Worm (Caenorhabditis elegans): ENCODE results near the gene srlf-14.

The srlf-14 gene

ce11 chrIV:10919770-10920169, 25.6 kb upstream of the srlf-14 start, which contains the start of gene rbr-2:
rbr-2 (plus strand) TSS chrIV:10920070.
- TF ChIP-seq K09A11.1 (tag; optimal IDR thresholded peaks at IDR 0.05; ENCODE audit: insufficient read depth): no peak
- no peak for TF ChIP-seq ceh-14 (tag; optimal IDR thresholded peaks at IDR 0.05)
- no peak for TF ChIP-seq lim-6 (tag; optimal IDR thresholded peaks at IDR 0.05)
- no peak for TF ChIP-seq nhr-11 (tag; optimal IDR thresholded peaks at IDR 0.05)
- TF ChIP-seq Y22D7AL.16 (tag; optimal IDR thresholded peaks at IDR 0.05): no peak
- no peak for TF ChIP-seq ama-1 (optimal IDR thresholded peaks at IDR 0.05)
- TF ChIP-seq zip-5 (tag; optimal IDR thresholded peaks at IDR 0.05): no peak
- TF ChIP-seq npax-4 (tag; optimal IDR thresholded peaks at IDR 0.05): no peak
- TF ChIP-seq ztf-16 (tag; optimal IDR thresholded peaks at IDR 0.05): no peak
- no peak for TF ChIP-seq K02D7.2 (tag; optimal IDR thresholded peaks at IDR 0.05)
- TF ChIP-seq ceh-19 (GFP tag; optimal IDR thresholded peaks at IDR 0.05): no peak
- no peak for TF ChIP-seq ttx-3 (tag; optimal IDR thresholded peaks at IDR 0.05)

ce11 chrIV:10918877-10919560, 24.9 kb upstream of the srlf-14 start:
- no peak for TF ChIP-seq nhr-232 (tag; optimal IDR thresholded peaks at IDR 0.05)
- no peak for TF ChIP-seq hlh-15 (tag; optimal IDR thresholded peaks at IDR 0.05)
- no peak for TF ChIP-seq fkh-6 (tag; optimal IDR thresholded peaks at IDR 0.05)
- no peak for TF ChIP-seq ceh-30 (tag; optimal IDR thresholded peaks at IDR 0.05)
- no peak for TF ChIP-seq ztf-16 (tag; optimal IDR thresholded peaks at IDR 0.05)
- TF ChIP-seq mec-3 (tag; optimal IDR thresholded peaks at IDR 0.05; ENCODE audit: borderline replicate concordance): no peak
- no peak for TF ChIP-seq K09A11.1 (tag; optimal IDR thresholded peaks at IDR 0.05; ENCODE audit: insufficient read depth)
- no peak for TF ChIP-seq nhr-11 (tag; optimal IDR thresholded peaks at IDR 0.05)
- TF ChIP-seq Y22D7AL.16 (tag; optimal IDR thresholded peaks at IDR 0.05): no peak
- peak; percentile 49 for TF ChIP-seq tbx-2 (tag; optimal IDR thresholded peaks at IDR 0.05)
- no peak for TF ChIP-seq fax-1 (tag; optimal IDR thresholded peaks at IDR 0.05)
- no peak for TF ChIP-seq unc-3 (GFP tag; conservative IDR thresholded peaks at IDR 0.05)
- TF ChIP-seq unc-3 (tag; optimal IDR thresholded peaks at IDR 0.05): no peak
- no peak for TF ChIP-seq tbx-7 (tag; optimal IDR thresholded peaks at IDR 0.05)
- TF ChIP-seq unc-86 (tag; optimal IDR thresholded peaks at IDR 0.05): no peak
- TF ChIP-seq ceh-34 (tag; optimal IDR thresholded peaks at IDR 0.05): peak; percentile 66
- TF ChIP-seq lin-11 (tag; optimal IDR thresholded peaks at IDR 0.05): no peak
- peak; percentile 80 for TF ChIP-seq ceh-31 (tag; optimal IDR thresholded peaks at IDR 0.05)
- TF ChIP-seq hlh-30 (tag; optimal IDR thresholded peaks at IDR 0.05; ENCODE audit: insufficient read depth): peak; percentile 80
- peak; percentile 69 for TF ChIP-seq nfya-1 (tag; optimal IDR thresholded peaks at IDR 0.05)
- TF ChIP-seq fkh-10 (GFP tag; optimal IDR thresholded peaks at IDR 0.05): no peak
- TF ChIP-seq pag-3 (tag; optimal IDR thresholded peaks at IDR 0.05; ENCODE audit: borderline replicate concordance): no peak
- no peak for TF ChIP-seq ahr-1 (tag; optimal IDR thresholded peaks at IDR 0.05)
- TF ChIP-seq npax-4 (tag; optimal IDR thresholded peaks at IDR 0.05): no peak
- peak; percentile 77 for TF ChIP-seq ceh-18 (tag; optimal IDR thresholded peaks at IDR 0.05)
- TF ChIP-seq ref-2 (tag; optimal IDR thresholded peaks at IDR 0.05): peak; percentile 56
- no peak for TF ChIP-seq ceh-9 (tag; optimal IDR thresholded peaks at IDR 0.05)
- TF ChIP-seq rnt-1 (tag; optimal IDR thresholded peaks at IDR 0.05): peak; percentile 2
- TF ChIP-seq F13H6.1 (tag; optimal IDR thresholded peaks at IDR 0.05): peak; percentile 6
- no peak for TF ChIP-seq ttx-3 (tag; optimal IDR thresholded peaks at IDR 0.05)
- TF ChIP-seq pax-1 (tag; optimal IDR thresholded peaks at IDR 0.05): peak; percentile 29
- no peak for TF ChIP-seq ets-4 (tag; optimal IDR thresholded peaks at IDR 0.05)
- TF ChIP-seq T23F11.4 (GFP tag; optimal IDR thresholded peaks at IDR 0.05): no peak
- peak; percentile 51 for TF ChIP-seq unc-42 (tag; optimal IDR thresholded peaks at IDR 0.05)
- TF ChIP-seq ceh-48 (tag; optimal IDR thresholded peaks at IDR 0.05): no peak
- TF ChIP-seq pha-4 (tag; optimal IDR thresholded peaks at IDR 0.05): no peak
- no peak for TF ChIP-seq ceh-6 (GFP tag; optimal IDR thresholded peaks at IDR 0.05)
- peak; percentile 72 for TF ChIP-seq unc-55 (GFP tag; optimal IDR thresholded peaks at IDR 0.05)
- peak; percentile 10 for TF ChIP-seq ceh-19 (GFP tag; optimal IDR thresholded peaks at IDR 0.05)

Measured in whole organism, late embryonic.